Worm (Caenorhabditis elegans): ENCODE measurements around the gene Y60A3A.8.

- TF ChIP-seq dao-5 (tag; optimal IDR thresholded peaks at IDR 0.05) (no peak), him-1 (tag; optimal IDR thresholded peaks at IDR 0.05) (no peak)
Measured at ce11 chrV:19923924-19924323, 25.9 kb upstream of the Y60A3A.8 start, which contains the start of gene skr-4.
